Fruit fly (Drosophila melanogaster): Measurements from ENCODE around the gene Nemp.

The Nemp gene

dm6 chrX:16691440-16691839, 36.6 kb upstream of the Nemp start (continued):
- TF ChIP-seq run (tag; optimal IDR thresholded peaks at IDR 0.05) (peak; percentile 65), unc-4 (GFP tag; IDR thresholded peaks at IDR 0.05; ENCODE audit: partially characterized antibody) (no peak), Atf3 (GFP tag; optimal IDR thresholded peaks at IDR 0.05) (peak; percentile 82), Aef1 (GFP tag; IDR thresholded peaks at IDR 0.05) (peak; percentile 80), CG2199 (GFP tag; IDR thresholded peaks at IDR 0.05) (peak; percentile 91), Ptx1 (GFP tag; IDR thresholded peaks at IDR 0.05) (peak; percentile 89), stwl (tag; optimal IDR thresholded peaks at IDR 0.05) (peak; percentile 6), pita (GFP tag; optimal IDR thresholded peaks at IDR 0.05) (no peak), ewg (GFP tag; optimal IDR thresholded peaks at IDR 0.05) (peak; percentile 81), CG6765 (GFP tag; optimal IDR thresholded peaks at IDR 0.05) (no peak), CG14441 (GFP tag; IDR thresholded peaks at IDR 0.05) (peak; percentile 89), eve (GFP tag; optimal IDR thresholded peaks at IDR 0.05) (peak in 1 of 2 experiments; percentile 93), onecut (GFP tag; IDR thresholded peaks at IDR 0.05) (peak; percentile 84), cad (GFP tag; optimal IDR thresholded peaks at IDR 0.05) (no peak), btn (GFP tag; optimal IDR thresholded peaks at IDR 0.05) (peak; percentile 81), chinmo (GFP tag; IDR thresholded peaks at IDR 0.05; ENCODE audit: partially characterized antibody) (no peak), CG32772 (GFP tag; IDR thresholded peaks at IDR 0.05) (peak; percentile 83), pnt (GFP tag; optimal IDR thresholded peaks at IDR 0.05) (peak; percentile 88), CG3995 (GFP tag; optimal IDR thresholded peaks at IDR 0.05) (no peak), odd (GFP tag; optimal IDR thresholded peaks at IDR 0.05) (peak; percentile 62), gro (GFP tag; optimal IDR thresholded peaks at IDR 0.05) (peak; percentile 32), CG6272 (GFP tag; IDR thresholded peaks at IDR 0.05) (peak; percentile 64; the same call in 1 of the 2 replicates), al (GFP tag; IDR thresholded peaks at IDR 0.05) (peak; percentile 63), BtbVII (GFP tag; optimal IDR thresholded peaks at IDR 0.05) (peak; percentile 43), CG8765 (GFP tag; IDR thresholded peaks at IDR 0.05) (peak; percentile 54; the same call in 1 of the 2 replicates), pum (GFP tag; optimal IDR thresholded peaks at IDR 0.05) (peak; percentile 81), tup (GFP tag; optimal IDR thresholded peaks at IDR 0.05) (peak; percentile 79), vnd (GFP tag; IDR thresholded peaks at IDR 0.05; ENCODE audit: partially characterized antibody) (no peak), Dref (GFP tag; IDR thresholded peaks at IDR 0.05) (no peak), CG8359 (GFP tag; optimal IDR thresholded peaks at IDR 0.05; ENCODE audit: borderline replicate concordance) (peak; percentile 67), CG9727 (GFP tag; optimal IDR thresholded peaks at IDR 0.05) (peak; percentile 75), CHES-1-like (GFP tag; optimal IDR thresholded peaks at IDR 0.05) (peak; percentile 69), CkIIα-i1 (GFP tag; IDR thresholded peaks at IDR 0.05) (peak; percentile 49; the same call in 1 of the 2 replicates), CG12299 (tag; optimal IDR thresholded peaks at IDR 0.05) (peak; percentile 42), D19B (GFP tag; optimal IDR thresholded peaks at IDR 0.05) (no peak), Stat92E (GFP tag; optimal IDR thresholded peaks at IDR 0.05) (peak in 1 of 3 experiments; percentile 45), hb (GFP tag; IDR thresholded peaks at IDR 0.05; ENCODE audit: partially characterized antibody) (no peak), Ets65A (GFP tag) (peak; percentile 97)

DNA sequence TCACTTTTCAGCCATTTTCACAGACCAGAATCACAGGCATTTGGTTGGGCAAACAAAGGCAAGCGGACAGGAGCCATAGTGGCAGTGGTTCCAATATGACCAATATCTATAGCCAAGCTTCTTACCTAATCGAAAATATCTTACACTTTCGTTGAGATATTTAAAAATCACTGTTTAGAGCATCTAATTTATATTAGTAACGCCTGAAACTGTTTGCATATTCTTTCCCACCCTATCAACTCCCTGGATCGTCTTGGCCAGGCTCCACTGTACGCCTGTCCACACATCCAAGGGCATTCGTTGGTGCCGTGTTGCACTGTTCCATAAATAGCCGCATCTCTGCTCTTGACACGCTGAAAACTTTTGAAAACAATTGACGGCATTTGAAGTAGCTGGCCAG, 35.7 kb upstream of the Nemp start:
- no peak for TF ChIP-seq NK7.1 (GFP tag; optimal IDR thresholded peaks at IDR 0.05)
- no peak for TF ChIP-seq dpn (GFP tag; optimal IDR thresholded peaks at IDR 0.05)
- TF ChIP-seq gfzf (GFP tag; optimal IDR thresholded peaks at IDR 0.05) = no peak
- TF ChIP-seq Bgb (GFP tag; IDR thresholded peaks at IDR 0.05; ENCODE audit: partially characterized antibody) = no peak
- 0 out of 3 replicates have a peak, but pooled peaks have one; percentile 40 for TF ChIP-seq otp (GFP tag; IDR thresholded peaks at IDR 0.05)
- TF ChIP-seq Side (GFP tag; optimal IDR thresholded peaks at IDR 0.05) = no peak
- no peak for TF ChIP-seq usp (GFP tag; optimal IDR thresholded peaks at IDR 0.05)
- peak; percentile 42 for TF ChIP-seq CG10366 (GFP tag; IDR thresholded peaks at IDR 0.05)
- TF ChIP-seq CG7987 (GFP tag; optimal IDR thresholded peaks at IDR 0.05) = no peak
- TF ChIP-seq CG16815 (GFP tag; optimal IDR thresholded peaks at IDR 0.05) = no peak
- TF ChIP-seq CG4707 (GFP tag; optimal IDR thresholded peaks at IDR 0.05) = no peak
- TF ChIP-seq CG8478 (optimal IDR thresholded peaks at IDR 0.05) = no peak
- TF ChIP-seq CG31388 (GFP tag; optimal IDR thresholded peaks at IDR 0.05) = no peak
- TF ChIP-seq CG11695 (GFP tag; IDR thresholded peaks at IDR 0.05) = no peak
- TF ChIP-seq sug (tag; optimal IDR thresholded peaks at IDR 0.05) = no peak
- TF ChIP-seq Lpt (GFP tag; optimal IDR thresholded peaks at IDR 0.05) = no peak

All from whole organism, embryonic.